Fruit fly (Drosophila melanogaster) whole organism, embryonic: ENCODE measurements around the gene wwk.

Experiments
- Abd-B ChIP-seq: fragments of 200-800 bp; sonication (Bioruptor generic); optimal IDR thresholded peaks from 2 replicates; lab custom pipeline; 2018; ENCODE audit warnings: missing biosample characterization, mild to moderate bottlenecking, missing genetic modification characterization, moderate library complexity
- CG12219 ChIP-seq: fragments of 200-800 bp; sonication (Bioruptor generic); optimal IDR thresholded peaks from 3 replicates; lab custom pipeline; 2018; ENCODE audit warnings: missing biosample characterization, mild to moderate bottlenecking, missing genetic modification characterization
- CG13775 ChIP-seq: fragments of 200-800 bp; sonication (Bioruptor generic); optimal IDR thresholded peaks from 3 replicates; lab custom pipeline; 2017; ENCODE audit warnings: missing biosample characterization, mild to moderate bottlenecking, missing genetic modification characterization
- CG15269 ChIP-seq: fragments of 200-800 bp; sonication (Bioruptor generic); optimal IDR thresholded peaks from 2 replicates; lab custom pipeline; 2018; ENCODE audit warnings: missing biosample characterization, mild to moderate bottlenecking, missing genetic modification characterization, moderate library complexity
- CG17328 ChIP-seq: fragments of 200-800 bp; sonication (Bioruptor generic); IDR thresholded peaks from 2 replicates; pipeline ENCODE4 v1.3.6; 2022; ENCODE audit warnings: missing biosample characterization, missing genetic modification characterization
- CG17361 ChIP-seq: fragments of 200-800 bp; sonication (Bioruptor generic); IDR thresholded peaks from 3 replicates; pipeline ENCODE4 v1.3.6; 2022; ENCODE audit warnings: missing biosample characterization, missing genetic modification characterization
- CG18599 ChIP-seq: fragments of 200-800 bp; sonication (Bioruptor generic); optimal IDR thresholded peaks from 3 replicates; lab custom pipeline; 2017; ENCODE audit warnings: missing biosample characterization, missing genetic modification characterization, mild to moderate bottlenecking, moderate library complexity, missing genetic modification reagents
- CG18764 ChIP-seq: fragments of 200-800 bp; sonication (Bioruptor generic); optimal IDR thresholded peaks from 3 replicates; lab custom pipeline; 2016; ENCODE audit warnings: missing biosample characterization, missing genetic modification characterization
- CG2129 ChIP-seq: fragments of 200-800 bp; sonication (Bioruptor generic); IDR thresholded peaks from 2 replicates; pipeline ENCODE4 v1.3.6; 2022; ENCODE audit warnings: missing biosample characterization, missing genetic modification characterization; ENCODE audit not compliant: partially characterized antibody
- CG32532 ChIP-seq: fragments of 200-800 bp; sonication (Bioruptor generic); IDR thresholded peaks from 2 replicates; pipeline ENCODE4 v1.3.6; 2022; ENCODE audit warnings: missing biosample characterization, missing genetic modification characterization
- CG33213 ChIP-seq: fragments of 200-800 bp; sonication (Bioruptor generic); optimal IDR thresholded peaks from 3 replicates; lab custom pipeline; 2016; ENCODE audit warnings: missing biosample characterization, missing genetic modification characterization
- CG6175 ChIP-seq: fragments of 200-800 bp; sonication (Bioruptor generic); IDR thresholded peaks from 3 replicates; pipeline ENCODE4 v1.3.6; 2022; ENCODE audit warnings: missing biosample characterization, missing genetic modification characterization
- CG7372 ChIP-seq: fragments of 200-800 bp; sonication (Bioruptor generic); IDR thresholded peaks from 2 replicates; pipeline ENCODE4 v1.3.6; 2022; ENCODE audit warnings: missing biosample characterization, missing genetic modification characterization
- CG8290 ChIP-seq, 3 experiments: fragments of 200-800 bp; sonication (Bioruptor generic); optimal IDR thresholded peaks; 2 replicates each; lab custom pipeline; 2016 to 2019; ENCODE audit warnings: missing biosample characterization in 3 of 3, missing genetic modification characterization in 3 of 3, mild to moderate bottlenecking in 2 of 3, moderate library complexity in 1 of 3
- CHES-1-like ChIP-seq: fragments of 200-800 bp; sonication (Bioruptor generic); optimal IDR thresholded peaks from 2 replicates; lab custom pipeline; 2016; ENCODE audit warnings: missing biosample characterization, missing genetic modification characterization
- Dbx ChIP-seq: fragments of 200-800 bp; sonication (Bioruptor generic); IDR thresholded peaks from 3 replicates; pipeline ENCODE4 v1.3.6; 2022; ENCODE audit warnings: missing biosample characterization, missing genetic modification characterization
- Dek ChIP-seq: fragments of 200-800 bp; sonication (Bioruptor generic); optimal IDR thresholded peaks from 3 replicates; lab custom pipeline; 2019; ENCODE audit warnings: missing biosample characterization, mild to moderate bottlenecking, missing genetic modification characterization, moderate library complexity
- Dp ChIP-seq: fragments of 200-800 bp; sonication (Bioruptor generic); optimal IDR thresholded peaks from 2 replicates; lab custom pipeline; 2018; ENCODE audit warnings: missing biosample characterization, mild to moderate bottlenecking, missing genetic modification characterization, moderate library complexity
- Ets65A ChIP-seq: fragments of 200-800 bp; sonication (Bioruptor generic); peaks from one replicate; lab custom pipeline; 2016; ENCODE audit warnings: missing biosample characterization, missing genetic modification characterization
- HLH3B ChIP-seq: fragments of 200-800 bp; sonication (Bioruptor generic); IDR thresholded peaks from 2 replicates; pipeline ENCODE4 v1.3.6; 2022; ENCODE audit warnings: missing biosample characterization, missing genetic modification characterization
- Nf-YB ChIP-seq: fragments of 200-800 bp; sonication (Bioruptor generic); optimal IDR thresholded peaks from 3 replicates; lab custom pipeline; 2019; ENCODE audit warnings: missing biosample characterization, mild to moderate bottlenecking, missing genetic modification characterization, moderate library complexity
- NfI ChIP-seq: fragments of 200-800 bp; sonication (Bioruptor generic); optimal IDR thresholded peaks from 3 replicates; lab custom pipeline; 2018; ENCODE audit warnings: missing biosample characterization, mild to moderate bottlenecking, missing genetic modification characterization, moderate library complexity
- Poxn ChIP-seq: fragments of 200-800 bp; sonication (Bioruptor generic); IDR thresholded peaks from 2 replicates; pipeline ENCODE4 v1.3.6; 2022; ENCODE audit warnings: missing biosample characterization, missing genetic modification characterization
- Ssrp ChIP-seq: fragments of 200-800 bp; sonication (Bioruptor generic); optimal IDR thresholded peaks from 2 replicates; lab custom pipeline; 2018; ENCODE audit warnings: missing biosample characterization, mild to moderate bottlenecking, missing genetic modification characterization, moderate library complexity
- Xbp1 ChIP-seq: fragments of 200-800 bp; sonication (Bioruptor generic); optimal IDR thresholded peaks from 3 replicates; lab custom pipeline; 2016; ENCODE audit warnings: missing biosample characterization, mild to moderate bottlenecking, missing genetic modification characterization
- bcd ChIP-seq: fragments of 200-800 bp; sonication (Bioruptor generic); optimal IDR thresholded peaks from 2 replicates; lab custom pipeline; 2017; ENCODE audit warnings: missing biosample characterization, mild to moderate bottlenecking, missing genetic modification characterization
- bowl ChIP-seq: fragments of 200-800 bp; sonication (Bioruptor generic); IDR thresholded peaks from 2 replicates; pipeline ENCODE4 v1.3.6; 2022; ENCODE audit warnings: missing biosample characterization, missing genetic modification characterization
- dmrt99B ChIP-seq: fragments of 200-800 bp; sonication (Bioruptor generic); optimal IDR thresholded peaks from 2 replicates; lab custom pipeline; 2018; ENCODE audit warnings: missing biosample characterization, mild to moderate bottlenecking, missing genetic modification characterization, moderate library complexity
- fd102C ChIP-seq: fragments of 200-800 bp; sonication (Bioruptor generic); optimal IDR thresholded peaks from 2 replicates; lab custom pipeline; 2018; ENCODE audit warnings: missing biosample characterization, mild to moderate bottlenecking, missing genetic modification characterization, moderate library complexity
- hbn ChIP-seq: fragments of 200-800 bp; sonication (Bioruptor generic); IDR thresholded peaks from 2 replicates; pipeline ENCODE4 v1.3.6; 2022; ENCODE audit warnings: missing biosample characterization, missing genetic modification characterization; ENCODE audit not compliant: partially characterized antibody
- ind ChIP-seq: fragments of 200-800 bp; sonication (Bioruptor generic); optimal IDR thresholded peaks from 3 replicates; lab custom pipeline; 2016; ENCODE audit warnings: missing biosample characterization, missing genetic modification characterization
- p53 ChIP-seq: fragments of 200-800 bp; sonication (Bioruptor generic); optimal IDR thresholded peaks from 2 replicates; lab custom pipeline; 2016; ENCODE audit warnings: missing biosample characterization, missing genetic modification characterization
- phol ChIP-seq: fragments of 200-800 bp; sonication (Bioruptor generic); optimal IDR thresholded peaks from 3 replicates; lab custom pipeline; 2018; ENCODE audit warnings: missing biosample characterization, mild to moderate bottlenecking, missing genetic modification characterization, moderate library complexity
- salm ChIP-seq: fragments of 200-800 bp; sonication (Bioruptor generic); optimal IDR thresholded peaks from 2 replicates; lab custom pipeline; 2018; ENCODE audit warnings: missing biosample characterization, mild to moderate bottlenecking, missing genetic modification characterization
- slbo ChIP-seq: fragments of 200-800 bp; sonication (Bioruptor generic); IDR thresholded peaks from 2 replicates; pipeline ENCODE4 v1.3.6; 2022; ENCODE audit warnings: missing biosample characterization, missing genetic modification characterization
- slp2 ChIP-seq: fragments of 200-800 bp; sonication (Bioruptor generic); optimal IDR thresholded peaks from 2 replicates; lab custom pipeline; 2016; ENCODE audit warnings: missing biosample characterization, missing genetic modification characterization
- tna ChIP-seq: fragments of 200-800 bp; sonication (Bioruptor generic); IDR thresholded peaks from 2 replicates; pipeline ENCODE4 v1.3.6; 2022; ENCODE audit warnings: missing biosample characterization, missing genetic modification characterization; ENCODE audit not compliant: partially characterized antibody
- yki ChIP-seq: fragments of >200 bp; optimal IDR thresholded peaks from 3 replicates; lab custom pipeline; 2018
- zfh1 ChIP-seq: fragments of 200-800 bp; sonication (Bioruptor generic); IDR thresholded peaks from 3 replicates; pipeline ENCODE4 v1.3.6; 2022; ENCODE audit warnings: missing biosample characterization, missing genetic modification characterization

The wwk gene

dm6 chr2L:15067832-15068231 lies 6.7 kb upstream of the wwk start (continued):
- TF ChIP-seq CG8290 (GFP tag; optimal IDR thresholded peaks at IDR 0.05; lab: Kevin White, UChicago) (peak; percentile 34), CG8290 (tag; optimal IDR thresholded peaks at IDR 0.05; lab: Kevin White, UChicago) (peak in 1 of 2 experiments; percentile 86), CG12219 (GFP tag; lab: Kevin White, UChicago) (no peak), Nf-YB (GFP tag; lab: Kevin White, UChicago) (peak; percentile 15), dmrt99B (peak; percentile 8), Dek (peak; percentile 38), Ssrp (tag; lab: Kevin White, UChicago) (no peak), CG2129 (GFP tag; lab: Robert Waterston, UW) (peak; percentile 36; the same call in 1 of the 2 replicates), NfI (GFP tag; lab: Kevin White, UChicago) (peak; percentile 47), slp2 (GFP tag; lab: Kevin White, UChicago) (no peak), CG17361 (GFP tag; lab: Robert Waterston, UW) (peak; percentile 50; the same call in 2 of the 3 replicates), tna (GFP tag; lab: Robert Waterston, UW) (peak; percentile 64), salm (tag; lab: Kevin White, UChicago) (no peak), fd102C (no peak), slbo (GFP tag; lab: Robert Waterston, UW) (peak; percentile 38; the same call in 1 of the 2 replicates), Xbp1 (GFP tag; lab: Kevin White, UChicago) (peak; percentile 40), Dp (peak; percentile 100), p53 (GFP tag; lab: Kevin White, UChicago) (no peak), CG18764 (GFP tag; lab: Kevin White, UChicago) (no peak), Dbx (GFP tag; lab: Robert Waterston, UW) (peak; percentile 64; the same call in 2 of the 3 replicates), hbn (GFP tag; lab: Robert Waterston, UW) (peak; percentile 85), CG7372 (GFP tag; lab: Robert Waterston, UW) (no peak)

dm6 chr2L:15070216-15070615 lies 4.4 kb upstream of the wwk start, which contains the start of gene vig:
vig (minus strand) TSS chr2L:15070316.
- TF ChIP-seq Ets65A (no peak), CG32532 (GFP tag; lab: Robert Waterston, UW) (no peak), CHES-1-like (no peak), Poxn (no peak), CG13775 (no peak)
- TF ChIP-seq, all 482 proteins: peak for 0

dm6 chr2L:15106100-15106499 lies 31.5 kb downstream of the wwk start:
- no peak for TF ChIP-seq ind
- no peak for TF ChIP-seq CG18599 (GFP tag; lab: Kevin White, UChicago)
- TF ChIP-seq zfh1 (GFP tag; lab: Robert Waterston, UW) = no peak
- TF ChIP-seq phol = no peak
- TF ChIP-seq Abd-B = peak; percentile 2
- no peak for TF ChIP-seq CG17328
- TF ChIP-seq bcd = no peak
- no peak for TF ChIP-seq bowl (GFP tag; lab: Robert Waterston, UW)
- no peak for TF ChIP-seq CG33213
- no peak for TF ChIP-seq yki
- TF ChIP-seq CG15269 = peak; percentile 69
- TF ChIP-seq HLH3B = no peak
- no peak for TF ChIP-seq CG6175
